Worm (Caenorhabditis elegans) whole organism, early embryonic: ENCODE measurements around the gene cup-15.

Source experiments
- B0310.2 ChIP-seq: sonication (generic microtip); optimal IDR thresholded peaks from 2 replicates; lab custom pipeline; 2016; ENCODE audit warnings: mild to moderate bottlenecking, missing genetic modification characterization, missing compliant biosample characterization
- ama-1 ChIP-seq: fragments of 150-350 bp; optimal IDR thresholded peaks from 2 replicates; lab custom pipeline; 2014
- ets-7 ChIP-seq: sonication (generic microtip); optimal IDR thresholded peaks from 2 replicates; lab custom pipeline; 2016; ENCODE audit warnings: missing genotype, missing genetic modification characterization, missing compliant biosample characterization
- flt-1 ChIP-seq: fragments of 200-800 bp; sonication (Bioruptor generic); IDR thresholded peaks from 2 replicates; pipeline ENCODE4 v1.3.6; 2022; ENCODE audit warnings: missing genetic modification characterization, missing compliant biosample characterization
- hmg-4 ChIP-seq: fragments of 200-800 bp; sonication (Bioruptor generic); optimal IDR thresholded peaks from 2 replicates; lab custom pipeline; 2018; ENCODE audit warnings: mild to moderate bottlenecking, missing genetic modification characterization, missing compliant biosample characterization
- pes-1 ChIP-seq: fragments of 200-800 bp; sonication (Bioruptor generic); IDR thresholded peaks from 2 replicates; pipeline ENCODE4 v1.3.6; 2022; ENCODE audit warnings: missing genetic modification reagents, missing genetic modification characterization, missing compliant biosample characterization
- sea-1 ChIP-seq: fragments of 200-800 bp; sonication (Bioruptor generic); conservative IDR thresholded peaks from 2 replicates; pipeline ENCODE4 v1.3.6; 2022; ENCODE audit warnings: missing genetic modification characterization, missing compliant biosample characterization

DNA sequence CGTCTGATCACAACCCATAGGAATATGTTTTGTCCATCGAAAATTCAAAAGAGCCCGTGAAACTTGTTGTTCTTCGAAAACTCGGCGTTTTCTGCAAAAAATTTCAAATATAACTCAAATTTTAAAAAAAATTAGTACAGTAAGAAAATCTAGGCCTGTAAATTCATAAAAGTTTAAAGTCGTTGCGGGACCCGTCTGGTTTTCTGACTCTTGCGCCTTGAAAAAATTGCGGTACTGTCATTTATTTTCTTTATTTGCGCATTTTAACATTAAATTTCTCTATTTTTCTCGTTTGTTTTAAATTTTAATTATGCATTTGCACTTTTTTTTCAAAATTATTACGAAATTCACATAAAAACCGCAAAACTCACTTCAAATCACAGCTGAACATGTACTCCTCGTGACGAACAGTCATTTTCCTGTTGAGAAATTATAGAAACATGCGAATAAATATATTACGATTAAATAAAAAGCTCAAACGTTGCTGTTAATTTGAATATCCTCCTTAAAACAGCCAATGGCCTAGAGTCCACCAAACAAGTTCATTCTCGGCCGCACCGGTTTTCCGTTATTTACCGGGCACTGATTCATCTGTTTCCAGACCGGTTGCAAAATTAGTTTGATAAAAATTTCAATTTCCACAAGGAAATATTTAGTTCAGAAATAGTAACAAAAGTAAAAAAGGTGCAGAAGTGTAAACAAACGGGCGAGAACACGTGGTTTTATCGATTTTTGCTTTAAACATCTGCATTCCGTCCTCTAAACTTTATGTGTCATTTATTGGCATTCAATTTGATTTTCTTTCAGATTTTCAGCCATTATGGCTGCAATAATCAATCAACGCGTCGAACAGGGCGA lies 33.5 kb upstream of the cup-15 start, which contains the start of the genes csa-1 and wdfy-2:
- TF ChIP-seq B0310.2 = no peak
- no peak for TF ChIP-seq ama-1 (lab: Kevin White, UChicago)
- no peak for TF ChIP-seq pes-1 (GFP tag; lab: Robert Waterston, UW)
- TF ChIP-seq ets-7 (tag; lab: Kevin White, UChicago) = no peak
- no peak for TF ChIP-seq sea-1 (GFP tag; lab: Robert Waterston, UW)
- TF ChIP-seq hmg-4 (GFP tag; lab: Kevin White, UChicago) = no peak
- TF ChIP-seq flt-1 (GFP tag; lab: Robert Waterston, UW) = no peak
